Worm (Caenorhabditis elegans): ENCODE measurements around the gene enpl-1.

Gene enpl-1

DNA sequence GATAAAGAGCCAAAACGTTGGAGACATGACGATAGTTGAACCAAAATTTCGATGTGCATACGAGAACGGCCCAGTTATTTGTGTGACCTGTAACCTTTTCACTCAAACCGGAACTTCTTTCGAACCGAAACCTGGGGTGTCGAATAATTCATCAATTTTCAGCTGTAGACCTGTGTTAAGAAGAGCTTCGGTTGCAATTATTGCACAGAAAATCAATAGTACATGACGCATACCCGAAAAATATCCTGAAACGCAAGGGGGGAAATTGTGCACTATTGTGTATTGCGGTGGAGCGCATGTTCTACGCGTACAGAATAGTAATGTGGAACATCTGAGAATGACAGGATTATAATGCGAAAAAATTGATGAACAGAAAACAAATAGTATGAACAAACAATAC lies 9.3 kb upstream of the enpl-1 start, which contains the start of gene pigk-1:
TSS of gene pigk-1 (minus strand) at position 248 of the 400 bp plus-strand sequence.
- TF ChIP-seq unc-62 (GFP tag; optimal IDR thresholded peaks at IDR 0.05) = no peak

DNA sequence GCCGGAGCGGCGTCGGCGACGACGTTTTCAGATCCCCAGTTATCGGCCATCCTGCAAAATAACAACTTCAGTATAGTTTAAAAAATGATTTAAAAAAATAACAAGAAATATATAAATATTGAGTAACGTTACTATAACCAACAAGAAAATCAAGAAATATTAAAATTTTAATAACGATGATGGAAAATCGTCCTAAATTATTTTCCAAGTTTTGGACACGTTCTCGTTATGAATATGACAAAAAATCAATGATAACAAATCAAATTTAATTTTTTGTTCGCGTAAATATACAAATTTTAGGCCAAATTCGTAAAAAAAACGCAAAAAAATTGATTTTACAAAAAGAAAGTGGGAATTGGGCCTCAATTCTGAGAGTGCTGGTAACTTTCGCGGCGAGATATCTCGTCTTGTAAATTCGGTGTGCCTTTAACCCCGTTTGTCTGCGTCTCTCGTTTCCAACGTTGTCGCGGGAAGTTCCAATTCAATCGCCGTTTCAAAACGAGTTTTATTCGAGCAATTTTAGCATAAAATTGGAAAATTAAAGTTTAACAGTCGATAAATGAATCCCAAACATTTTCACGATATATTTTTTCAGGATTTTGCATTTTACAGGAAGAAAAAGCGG lies 8.0 kb upstream of the enpl-1 start, which contains the start of gene rps-5:
TSS of gene rps-5 (minus strand) at position 51 of the 625 bp plus-strand sequence.
- TF ChIP-seq unc-62 (GFP tag; optimal IDR thresholded peaks at IDR 0.05) = no peak

DNA sequence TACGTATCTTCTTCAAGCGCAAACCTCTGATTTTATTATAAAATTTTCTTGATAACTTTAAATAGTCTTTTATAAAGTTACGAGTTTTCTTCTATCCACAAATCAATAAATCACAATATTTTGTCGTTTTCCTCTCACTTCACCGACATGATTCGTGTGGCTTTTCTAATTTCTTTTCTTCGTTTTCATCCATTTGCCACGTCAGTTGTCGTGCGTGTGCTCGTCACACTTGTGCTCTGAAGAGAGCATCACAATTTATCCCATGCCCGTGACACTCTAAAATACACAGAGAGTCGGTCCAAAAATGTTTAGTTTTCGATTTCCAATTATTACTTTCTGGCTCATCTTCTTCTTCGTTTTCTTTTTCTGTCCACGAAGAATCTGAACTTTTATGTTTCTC lies 7.2 kb upstream of the enpl-1 start:
- TF ChIP-seq unc-62 (GFP tag; optimal IDR thresholded peaks at IDR 0.05) = no peak

DNA sequence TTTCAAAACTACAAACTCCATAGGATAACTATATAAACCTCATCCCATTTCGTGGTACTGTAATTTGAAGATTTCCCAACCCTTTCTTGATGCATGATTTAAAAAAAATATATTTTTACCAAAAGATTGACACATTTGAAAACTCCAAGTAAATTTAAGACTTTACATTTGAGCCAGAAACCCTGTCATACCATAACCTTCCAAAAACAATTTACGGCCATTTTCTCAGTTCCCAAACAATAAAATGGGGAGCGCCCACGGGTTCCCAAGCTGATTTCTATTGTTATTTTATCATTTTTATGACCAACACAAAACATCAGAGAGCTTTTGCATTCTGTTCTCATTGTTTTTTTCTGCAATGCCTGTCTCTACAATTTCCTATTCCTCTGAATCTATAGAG lies 6.5 kb upstream of the enpl-1 start, which contains the start of gene clc-9:
TSS of gene clc-9 (plus strand) at position 301 of the 400 bp plus-strand sequence.
- no peak for TF ChIP-seq unc-62 (GFP tag; optimal IDR thresholded peaks at IDR 0.05)

DNA sequence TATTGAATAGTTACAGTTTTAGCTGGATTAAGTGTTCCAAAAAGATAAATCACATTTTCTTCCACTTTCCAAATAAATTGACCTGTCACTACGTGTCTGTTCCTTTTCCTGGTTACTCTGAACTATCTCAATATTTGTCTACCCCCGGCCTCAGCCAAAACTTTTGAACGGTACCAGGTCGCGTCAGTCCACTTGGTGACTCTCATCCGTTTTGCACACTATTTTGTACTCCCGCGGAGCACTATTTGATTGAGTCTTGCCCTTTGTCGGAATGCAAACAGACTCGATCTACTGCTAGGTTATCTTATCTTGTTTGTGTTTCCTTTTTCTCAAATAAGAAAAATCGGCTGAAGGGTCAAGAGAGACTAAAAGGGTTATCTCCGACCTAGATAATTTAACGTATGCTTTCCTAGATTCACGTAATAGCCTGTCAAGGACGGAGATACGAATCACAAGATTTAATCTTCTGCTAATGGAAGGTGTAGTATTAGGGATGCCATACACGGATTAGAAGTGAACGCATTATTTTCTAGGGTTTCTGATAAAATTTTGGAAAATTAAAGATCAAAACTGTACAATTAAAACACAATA lies 969 bp downstream of the enpl-1 start:
- TF ChIP-seq unc-62 (GFP tag; optimal IDR thresholded peaks at IDR 0.05) = no peak

DNA sequence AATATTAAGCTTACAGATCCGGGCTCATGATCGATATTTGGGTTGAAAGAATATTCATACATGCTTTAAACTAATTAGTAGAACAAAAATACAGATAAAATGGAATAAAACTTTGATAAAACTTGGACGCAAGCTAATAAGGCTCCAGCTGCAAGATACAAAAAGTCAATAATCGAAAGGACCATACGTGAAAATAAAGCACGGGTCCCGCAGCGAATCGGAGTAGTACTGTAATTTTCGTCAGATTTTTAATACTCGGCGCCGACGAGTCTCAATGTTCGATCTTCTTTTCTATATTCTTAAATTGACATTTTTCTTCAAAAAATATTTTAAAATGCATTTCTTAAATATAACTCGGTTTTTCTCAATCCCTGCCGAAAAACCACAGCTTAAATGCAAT lies 5.6 kb downstream of the enpl-1 start, which contains the start of gene spo-11:
TSS of gene spo-11 (minus strand) at position 189 of the 400 bp plus-strand sequence.
- TF ChIP-seq unc-62 (GFP tag; optimal IDR thresholded peaks at IDR 0.05) = no peak

DNA sequence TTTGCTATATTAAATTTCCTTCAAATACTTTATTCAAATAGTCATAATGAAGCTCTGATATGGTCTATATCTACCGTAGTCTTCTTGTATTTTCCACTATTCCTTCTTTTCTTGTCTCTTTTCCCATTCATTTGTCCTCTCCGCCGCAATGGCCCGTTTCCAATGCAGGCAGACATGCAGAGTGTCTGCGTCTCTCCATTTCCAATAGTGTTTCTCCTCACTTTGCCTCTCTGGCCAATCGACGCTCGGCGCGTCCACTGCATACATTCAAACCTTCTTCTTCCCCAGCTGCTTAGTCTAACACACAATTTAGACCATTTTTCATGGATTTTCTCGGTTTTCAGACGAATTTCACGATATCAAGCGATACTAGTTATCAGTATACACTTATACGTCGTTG lies 6.1 kb downstream of the enpl-1 start:
- TF ChIP-seq unc-62 (GFP tag; optimal IDR thresholded peaks at IDR 0.05) = no peak

DNA sequence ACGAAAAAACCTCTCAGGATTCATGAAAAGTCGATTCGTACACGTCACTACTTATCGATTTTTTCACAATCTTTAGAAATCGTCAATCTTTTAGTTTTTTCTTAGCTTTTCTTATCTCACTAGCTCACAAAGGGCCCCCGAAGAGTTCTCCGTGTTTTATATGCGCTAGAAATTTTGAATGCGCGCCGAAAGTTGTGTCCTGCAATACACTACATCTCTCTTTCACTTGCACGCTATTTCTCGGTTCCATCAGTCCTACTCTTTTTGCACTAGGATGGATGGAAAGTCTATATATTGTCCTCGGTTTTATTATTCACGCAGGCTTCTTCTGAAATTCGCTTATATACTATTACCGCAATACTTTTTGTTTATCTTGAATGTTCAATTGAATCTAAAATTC lies 6.5 kb downstream of the enpl-1 start:
- TF ChIP-seq unc-62 (GFP tag; optimal IDR thresholded peaks at IDR 0.05) = no peak

DNA sequence TGAATTAATAATTGTTTCAGACTA lies 6.7 kb downstream of the enpl-1 start, which contains the start of gene swsn-4:
TSS of gene swsn-4 (plus strand) at position 21 of the 24 bp plus-strand sequence.
- TF ChIP-seq unc-62 (GFP tag; optimal IDR thresholded peaks at IDR 0.05) = no peak

DNA sequence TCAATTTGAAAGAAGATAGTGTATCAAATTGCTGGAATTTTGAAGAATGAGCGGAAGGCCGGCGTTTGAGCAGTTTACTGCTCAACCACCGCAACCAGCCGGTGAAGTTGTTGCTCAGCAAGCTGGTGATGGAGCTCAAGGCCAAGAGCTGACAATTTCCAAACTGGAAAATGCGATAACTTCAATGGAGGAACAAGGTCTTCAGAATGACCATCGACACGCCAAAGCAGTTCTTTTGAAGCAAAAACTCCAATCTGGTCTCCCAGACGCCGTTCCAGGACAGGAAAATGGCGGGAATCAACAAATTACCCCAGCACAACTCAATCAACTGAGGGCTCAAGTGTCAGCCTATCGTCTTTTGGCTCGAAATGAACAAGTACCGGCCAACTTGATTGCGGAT lies 6.9 kb downstream of the enpl-1 start:
- no peak for TF ChIP-seq unc-62 (GFP tag; optimal IDR thresholded peaks at IDR 0.05)

DNA sequence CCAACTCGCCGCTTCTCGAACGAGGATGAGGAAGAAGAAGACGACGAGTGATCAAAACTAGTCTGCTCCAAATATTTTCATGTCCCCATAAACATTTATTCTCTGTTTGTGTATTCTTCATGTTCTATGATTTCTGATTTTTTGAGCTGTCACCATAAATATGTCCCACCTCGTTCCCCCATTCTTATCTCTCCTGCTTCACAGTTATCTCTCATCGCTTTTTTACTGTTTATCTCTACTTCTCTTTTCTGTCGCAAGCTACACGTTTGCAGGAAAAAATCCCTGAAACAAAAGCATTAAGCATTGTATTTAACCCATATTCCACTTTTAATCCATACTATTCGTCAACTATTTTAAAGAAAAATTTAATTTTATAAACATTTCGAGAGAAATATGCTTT lies 11.7 kb downstream of the enpl-1 start:
- TF ChIP-seq unc-62 (GFP tag; optimal IDR thresholded peaks at IDR 0.05) = no peak

DNA sequence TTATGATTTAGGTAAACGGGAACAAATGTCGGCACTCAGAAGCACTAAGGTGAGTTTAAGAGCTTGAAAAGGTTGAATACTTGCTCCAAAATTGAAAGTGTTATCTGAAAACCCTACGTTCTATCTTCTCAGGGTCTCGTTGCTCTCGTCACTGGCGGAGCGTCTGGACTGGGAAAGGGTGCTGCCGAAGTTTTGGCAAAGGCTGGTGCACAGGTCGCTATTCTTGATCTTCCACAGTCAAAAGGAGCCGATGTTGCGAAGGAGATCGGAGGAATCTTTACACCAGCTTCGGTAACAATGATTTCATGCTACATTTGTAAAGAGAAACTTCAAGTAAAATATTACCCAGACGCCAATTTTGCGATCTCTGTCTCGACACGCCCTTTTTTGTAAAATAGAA lies 12.2 kb downstream of the enpl-1 start, which contains the start of gene ard-1:
TSS of gene ard-1 (plus strand) at position 12 of the 400 bp plus-strand sequence.
- no peak for TF ChIP-seq unc-62 (GFP tag; optimal IDR thresholded peaks at IDR 0.05)

DNA sequence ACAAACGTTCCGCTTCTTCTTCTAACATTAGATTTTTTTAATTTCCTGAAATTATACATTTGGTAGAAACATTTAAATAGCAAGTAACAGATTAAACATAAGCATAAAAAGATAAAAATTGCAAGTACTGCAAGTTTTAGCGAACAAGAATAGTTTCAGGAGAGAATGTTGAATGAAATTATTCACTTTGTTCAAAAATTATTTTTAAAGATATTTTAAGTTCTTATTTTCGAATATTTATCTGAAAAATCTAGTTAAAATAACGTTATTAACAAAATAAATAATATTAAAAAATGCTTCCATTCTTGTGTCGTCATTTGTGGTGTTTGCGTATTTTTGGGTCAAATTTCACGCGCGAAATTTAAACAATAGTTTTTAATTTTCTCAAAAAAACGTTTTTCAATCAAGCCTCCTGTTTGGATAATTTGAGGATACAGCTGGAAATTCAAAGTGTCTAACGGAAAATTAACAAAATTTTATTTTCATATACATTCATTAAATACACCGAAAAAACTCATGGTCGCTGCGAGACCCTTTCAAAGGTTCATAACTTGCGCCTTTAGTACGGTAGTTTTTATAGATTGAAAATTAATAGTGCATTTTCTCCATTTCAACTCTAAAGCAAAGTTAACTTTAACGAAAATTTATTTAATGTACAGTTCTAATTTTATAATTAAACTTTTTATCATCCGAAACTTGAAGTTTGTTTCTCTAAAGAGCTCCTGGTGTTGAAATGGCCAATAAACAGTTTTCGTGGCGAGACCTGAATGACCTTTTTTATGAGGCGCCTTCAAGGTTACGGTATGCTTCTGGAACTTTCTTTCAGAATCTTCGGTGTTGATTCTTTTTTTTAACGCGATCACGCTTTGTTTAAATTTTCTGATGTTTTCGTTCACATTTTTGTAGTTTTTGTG lies 23.5 kb downstream of the enpl-1 start, which contains the start of gene skih-2:
TSS of gene skih-2 (minus strand) at position 51 of the 914 bp plus-strand sequence.
- no peak for TF ChIP-seq unc-62 (GFP tag; optimal IDR thresholded peaks at IDR 0.05)

DNA sequence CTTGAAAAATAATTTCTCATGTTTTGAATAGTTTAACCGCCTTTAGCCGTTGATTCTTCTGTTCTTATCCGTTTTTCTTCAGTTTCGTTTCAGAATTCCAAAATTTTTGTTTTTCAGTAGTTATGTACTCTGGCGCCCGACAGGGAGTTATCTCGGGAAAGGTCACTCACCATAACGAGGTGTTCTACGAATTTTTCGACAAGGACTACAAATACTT lies 24.0 kb downstream of the enpl-1 start, which contains the start of gene F01G4.4:
TSS of gene F01G4.4 (plus strand) at position 118 of the 217 bp plus-strand sequence.
- no peak for TF ChIP-seq unc-62 (GFP tag; optimal IDR thresholded peaks at IDR 0.05)

DNA sequence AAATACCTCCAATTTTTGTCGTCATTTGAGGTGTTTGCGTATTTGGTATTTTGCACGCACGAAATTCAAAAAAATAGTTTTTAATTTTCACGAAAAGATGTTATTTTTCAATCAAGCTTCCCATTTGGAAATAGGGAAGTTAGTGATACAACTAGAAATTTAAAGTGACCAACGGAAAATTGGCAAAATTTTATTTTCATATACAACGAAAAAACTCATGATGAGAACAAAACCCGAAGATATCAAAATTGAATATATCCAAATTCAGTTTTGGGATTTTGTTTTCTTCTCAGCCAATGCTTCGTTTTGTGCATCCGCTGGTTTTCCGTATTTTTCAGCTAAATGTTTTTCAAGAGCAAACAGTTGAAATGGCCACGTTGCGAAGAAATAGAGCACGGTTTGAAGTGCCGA lies 26.8 kb downstream of the enpl-1 start:
- TF ChIP-seq unc-62 (GFP tag; optimal IDR thresholded peaks at IDR 0.05) = no peak

DNA sequence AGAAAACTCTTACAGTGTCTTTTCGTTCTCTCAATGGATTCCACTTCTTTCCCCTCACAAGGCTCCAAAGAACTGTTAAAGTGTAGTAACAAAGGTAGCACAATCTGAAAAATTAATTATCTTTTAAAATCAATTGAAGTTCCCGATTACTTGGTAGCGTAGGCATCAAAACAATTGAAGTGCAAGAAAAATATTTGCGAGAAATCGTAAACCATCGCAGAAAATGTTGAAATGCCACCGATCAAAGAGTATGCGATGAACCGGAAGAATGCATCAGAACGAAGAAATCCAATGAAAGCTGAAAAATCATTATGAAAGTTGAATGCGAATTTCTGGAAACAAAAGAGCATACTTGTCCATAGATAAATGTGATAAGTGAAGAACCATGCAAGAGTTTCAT lies 27.4 kb downstream of the enpl-1 start:
- no peak for TF ChIP-seq unc-62 (GFP tag; optimal IDR thresholded peaks at IDR 0.05)

DNA sequence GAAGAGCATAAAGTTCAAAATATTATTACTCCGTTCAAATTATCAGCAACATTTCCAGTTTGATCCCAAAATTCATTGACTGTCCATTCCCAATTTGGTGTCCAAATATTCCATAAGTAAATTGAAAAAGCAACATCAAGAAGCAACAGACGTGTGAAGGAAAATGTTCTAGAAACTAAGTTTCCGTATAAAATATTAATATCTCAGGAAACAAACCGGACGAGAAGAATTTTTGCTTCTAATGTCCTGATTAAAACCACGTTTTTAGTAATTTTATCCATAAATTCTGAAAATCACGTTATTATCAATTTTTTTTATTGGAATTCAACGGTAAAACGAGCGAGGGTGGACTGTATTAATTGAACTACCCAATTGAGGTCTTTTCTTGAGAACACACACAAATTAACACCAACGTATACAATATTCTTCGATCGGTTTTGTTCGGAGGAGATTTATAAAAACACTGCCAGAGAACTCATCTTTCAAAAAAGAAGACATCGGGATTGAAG lies 27.9 kb downstream of the enpl-1 start, which contains the start of gene pigq-1:
TSS of gene pigq-1 (minus strand) at position 286 of the 509 bp plus-strand sequence.
- no peak for TF ChIP-seq unc-62 (GFP tag; optimal IDR thresholded peaks at IDR 0.05)

Data from whole organism, dauer.